Fruit fly (Drosophila melanogaster) whole organism, embryonic: ENCODE data around the gene Rpt5.
A peak's percentile ranks its signal among the peaks of the same experiment; 100 is the strongest.

Source experiments
- ATbp ChIP-seq: fragments of 200-800 bp; sonication (Bioruptor generic); optimal IDR thresholded peaks from 2 replicates; lab custom pipeline; 2017; ENCODE audit warnings: missing biosample characterization, mild to moderate bottlenecking, missing genetic modification characterization, missing genetic modification reagents
- Asciz ChIP-seq: fragments of 200-800 bp; sonication (Bioruptor generic); optimal IDR thresholded peaks from 2 replicates; lab custom pipeline; 2017; ENCODE audit warnings: missing biosample characterization, mild to moderate bottlenecking, missing genetic modification characterization, missing genetic modification reagents
- CG11695 ChIP-seq: fragments of 200-800 bp; sonication (Bioruptor generic); IDR thresholded peaks from 3 replicates; pipeline ENCODE4 v1.3.6; 2022; ENCODE audit warnings: missing biosample characterization, missing genetic modification characterization
- CG12071 ChIP-seq: fragments of 200-800 bp; sonication (Bioruptor generic); optimal IDR thresholded peaks from 3 replicates; lab custom pipeline; 2018; ENCODE audit warnings: missing biosample characterization, mild to moderate bottlenecking, missing genetic modification characterization
- CG12104 ChIP-seq: fragments of 200-800 bp; sonication (Bioruptor generic); optimal IDR thresholded peaks from 3 replicates; lab custom pipeline; 2016; ENCODE audit warnings: missing biosample characterization, missing genetic modification characterization
- CG12659 ChIP-seq: fragments of 200-800 bp; sonication (Bioruptor generic); optimal IDR thresholded peaks from 3 replicates; lab custom pipeline; 2017; ENCODE audit warnings: mild to moderate bottlenecking, missing biosample characterization, missing genetic modification reagents, missing genetic modification characterization
- CG13424 ChIP-seq: fragments of 200-800 bp; sonication (Bioruptor generic); optimal IDR thresholded peaks from 2 replicates; lab custom pipeline; 2019; ENCODE audit warnings: missing biosample characterization, mild to moderate bottlenecking, missing genetic modification characterization, moderate library complexity
- CG13894 ChIP-seq: fragments of 200-800 bp; sonication (Bioruptor generic); optimal IDR thresholded peaks from 3 replicates; lab custom pipeline; 2018; ENCODE audit warnings: missing biosample characterization, mild to moderate bottlenecking, missing genetic modification characterization, moderate library complexity
- CG14441 ChIP-seq: fragments of 200-800 bp; sonication (Bioruptor generic); IDR thresholded peaks from 2 replicates; pipeline ENCODE4 v1.3.6; 2022; ENCODE audit warnings: missing biosample characterization, missing genetic modification characterization
- CG15601 ChIP-seq: fragments of 200-800 bp; sonication (Bioruptor generic); optimal IDR thresholded peaks from 3 replicates; lab custom pipeline; 2019; ENCODE audit warnings: missing biosample characterization, mild to moderate bottlenecking, missing genetic modification characterization, moderate library complexity
- CG17612 ChIP-seq: fragments of 200-800 bp; sonication (Bioruptor generic); IDR thresholded peaks from 2 replicates; pipeline ENCODE4 v1.3.6; 2022; ENCODE audit warnings: missing biosample characterization, missing genetic modification characterization
- CG34224 ChIP-seq: fragments of 200-800 bp; sonication (Bioruptor generic); IDR thresholded peaks from 3 replicates; pipeline ENCODE4 v1.3.6; 2022; ENCODE audit warnings: missing biosample characterization, missing genetic modification characterization; ENCODE audit not compliant: partially characterized antibody
- CG3726 ChIP-seq: fragments of 200-800 bp; sonication (Bioruptor generic); IDR thresholded peaks from 3 replicates; pipeline ENCODE4, ENCODE4 v1.3.6; 2022; ENCODE audit warnings: missing biosample characterization, missing genetic modification characterization
- CG42726 ChIP-seq: fragments of 200-800 bp; sonication (Bioruptor generic); IDR thresholded peaks from 2 replicates; pipeline ENCODE4 v1.3.6; 2022; ENCODE audit warnings: missing biosample characterization, missing genetic modification characterization; ENCODE audit not compliant: partially characterized antibody
- CG6689 ChIP-seq: fragments of 200-800 bp; sonication (Bioruptor generic); IDR thresholded peaks from 2 replicates; pipeline ENCODE4 v1.3.6; 2022; ENCODE audit warnings: missing biosample characterization, missing genetic modification characterization
- CG7271 ChIP-seq: fragments of 200-800 bp; sonication (Bioruptor generic); optimal IDR thresholded peaks from 2 replicates; lab custom pipeline; 2018; ENCODE audit warnings: missing biosample characterization, mild to moderate bottlenecking, missing genetic modification characterization, moderate library complexity
- CG7357 ChIP-seq: fragments of 200-800 bp; sonication (Bioruptor generic); IDR thresholded peaks from 3 replicates; pipeline ENCODE4 v1.3.6; 2022; ENCODE audit warnings: missing biosample characterization, missing genetic modification characterization
- CG7372 ChIP-seq: fragments of 200-800 bp; sonication (Bioruptor generic); IDR thresholded peaks from 2 replicates; pipeline ENCODE4 v1.3.6; 2022; ENCODE audit warnings: missing biosample characterization, missing genetic modification characterization
- CG8281 ChIP-seq: fragments of 200-800 bp; sonication (Bioruptor generic); optimal IDR thresholded peaks from 2 replicates; lab custom pipeline; 2018; ENCODE audit warnings: missing biosample characterization, mild to moderate bottlenecking, missing genetic modification characterization, moderate library complexity
- CG8359 ChIP-seq: fragments of 200-800 bp; sonication (Bioruptor generic); optimal IDR thresholded peaks from 2 replicates; lab custom pipeline; 2017; ENCODE audit warnings: missing biosample characterization, mild to moderate bottlenecking, missing genetic modification characterization, borderline replicate concordance
- CG8924 ChIP-seq: fragments of 200-800 bp; optimal IDR thresholded peaks from 3 replicates; lab custom pipeline; 2019; ENCODE audit warnings: missing biosample characterization, mild to moderate bottlenecking, missing genetic modification characterization, moderate library complexity
- Dad ChIP-seq: fragments of 200-800 bp; sonication (Bioruptor generic); optimal IDR thresholded peaks from 3 replicates; lab custom pipeline; 2016; ENCODE audit warnings: missing biosample characterization, missing genetic modification characterization
- Dip3 ChIP-seq: fragments of 200-800 bp; sonication (Bioruptor generic); optimal IDR thresholded peaks from 3 replicates; lab custom pipeline; 2016; ENCODE audit warnings: missing biosample characterization, missing genetic modification characterization
- Dll ChIP-seq: fragments of 200-800 bp; sonication (Bioruptor generic); IDR thresholded peaks from 4 replicates; pipeline ENCODE4 v1.3.6; 2022; ENCODE audit warnings: missing biosample characterization, missing genetic modification characterization; ENCODE audit not compliant: partially characterized antibody
- Fer1 ChIP-seq: fragments of 200-800 bp; sonication (Bioruptor generic); optimal IDR thresholded peaks from 2 replicates; lab custom pipeline; 2017; ENCODE audit warnings: missing biosample characterization, mild to moderate bottlenecking, missing genetic modification characterization
- GATAe ChIP-seq: fragments of 200-800 bp; sonication (Bioruptor generic); conservative IDR thresholded peaks from 2 replicates; pipeline ENCODE4 v1.3.6; 2022; ENCODE audit warnings: missing biosample characterization, missing genetic modification characterization
- Gsc ChIP-seq: fragments of 200-800 bp; sonication (Bioruptor generic); IDR thresholded peaks from 2 replicates; pipeline ENCODE4 v1.3.6; 2022; ENCODE audit warnings: missing biosample characterization, missing genetic modification characterization
- Hsf ChIP-seq: fragments of 200-800 bp; sonication (Bioruptor generic); optimal IDR thresholded peaks from 3 replicates; lab custom pipeline; 2016; ENCODE audit warnings: missing biosample characterization, missing genetic modification characterization
- MESR4 ChIP-seq: fragments of 200-800 bp; sonication (Bioruptor generic); optimal IDR thresholded peaks from 2 replicates; lab custom pipeline; 2018; ENCODE audit warnings: missing biosample characterization, mild to moderate bottlenecking, missing genetic modification characterization, moderate library complexity
- NC2α ChIP-seq: fragments of 200-800 bp; sonication (Bioruptor generic); optimal IDR thresholded peaks from 2 replicates; lab custom pipeline; 2016; ENCODE audit warnings: missing biosample characterization, missing genetic modification characterization
- Trl ChIP-seq, 3 experiments: fragments of >200 bp in 2 of 3; fragments of 200-800 bp in 1 of 3; sonication (Bioruptor generic) in 1 of 3; optimal IDR thresholded peaks; 2 replicates in 1 of 3; 3 replicates in 2 of 3; lab custom pipeline; 2016 to 2017; ENCODE audit warnings: missing biosample characterization in 1 of 3, missing genetic modification characterization in 1 of 3
- aop ChIP-seq: fragments of 200-800 bp; sonication (Bioruptor generic); IDR thresholded peaks from 2 replicates; pipeline ENCODE4 v1.3.6; 2022; ENCODE audit warnings: missing biosample characterization, missing genetic modification characterization
- bbx ChIP-seq: fragments of 200-800 bp; sonication (Bioruptor generic); IDR thresholded peaks from 2 replicates; pipeline ENCODE4 v1.3.6; 2022; ENCODE audit warnings: missing biosample characterization, missing genetic modification characterization; ENCODE audit not compliant: partially characterized antibody
- bigmax ChIP-seq: fragments of 200-800 bp; sonication (Bioruptor generic); optimal IDR thresholded peaks from 2 replicates; lab custom pipeline; 2018; ENCODE audit warnings: missing biosample characterization, mild to moderate bottlenecking, missing genetic modification characterization
- btn ChIP-seq: fragments of 200-800 bp; sonication (Bioruptor generic); optimal IDR thresholded peaks from 2 replicates; lab custom pipeline; 2016; ENCODE audit warnings: missing biosample characterization, missing genetic modification characterization
- ci ChIP-seq: fragments of 200-800 bp; sonication (Bioruptor generic); IDR thresholded peaks from 3 replicates; pipeline ENCODE4 v1.3.6; 2022; ENCODE audit warnings: missing biosample characterization, missing genetic modification characterization
- fd64A ChIP-seq: fragments of 200-800 bp; sonication (Bioruptor generic); optimal IDR thresholded peaks from 3 replicates; lab custom pipeline; 2018; ENCODE audit warnings: missing biosample characterization, mild to moderate bottlenecking, missing genetic modification characterization
- inv ChIP-seq: fragments of 200-800 bp; sonication (Bioruptor generic); IDR thresholded peaks from 2 replicates; pipeline ENCODE4 v1.3.6; 2022; ENCODE audit warnings: missing biosample characterization, missing genetic modification characterization; ENCODE audit not compliant: partially characterized antibody
- peb ChIP-seq: fragments of 200-800 bp; sonication (Bioruptor generic); IDR thresholded peaks from 2 replicates; pipeline ENCODE4 v1.3.6; 2022; ENCODE audit warnings: missing biosample characterization, missing genetic modification characterization
- pfk ChIP-seq: fragments of 200-800 bp; sonication (Bioruptor generic); optimal IDR thresholded peaks from 2 replicates; lab custom pipeline; 2018; ENCODE audit warnings: missing biosample characterization, mild to moderate bottlenecking, missing genetic modification characterization, moderate library complexity
- psq ChIP-seq: fragments of 200-800 bp; sonication (Bioruptor generic); optimal IDR thresholded peaks from 2 replicates; lab custom pipeline; 2017; ENCODE audit warnings: missing biosample characterization, missing genetic modification characterization
- pzg ChIP-seq: fragments of 200-800 bp; sonication (Bioruptor generic); optimal IDR thresholded peaks from 3 replicates; lab custom pipeline; 2018; ENCODE audit warnings: missing biosample characterization, mild to moderate bottlenecking, missing genetic modification characterization, moderate library complexity
- salm ChIP-seq: fragments of 200-800 bp; sonication (Bioruptor generic); optimal IDR thresholded peaks from 2 replicates; lab custom pipeline; 2018; ENCODE audit warnings: missing biosample characterization, mild to moderate bottlenecking, missing genetic modification characterization
- sqz ChIP-seq: fragments of 200-800 bp; sonication (Bioruptor generic); optimal IDR thresholded peaks from 3 replicates; lab custom pipeline; 2018; ENCODE audit warnings: missing biosample characterization, mild to moderate bottlenecking, missing genetic modification characterization
- tap ChIP-seq: fragments of 200-800 bp; optimal IDR thresholded peaks from 3 replicates; lab custom pipeline; 2019; ENCODE audit warnings: missing biosample characterization, mild to moderate bottlenecking, missing genetic modification characterization, moderate library complexity
- trh ChIP-seq: fragments of 200-800 bp; sonication (Bioruptor generic); optimal IDR thresholded peaks from 2 replicates; lab custom pipeline; 2016; ENCODE audit warnings: missing biosample characterization, missing genetic modification characterization
- tup ChIP-seq: fragments of 200-800 bp; sonication (Bioruptor generic); optimal IDR thresholded peaks from 2 replicates; lab custom pipeline; 2016; ENCODE audit warnings: missing biosample characterization, mild to moderate bottlenecking, missing genetic modification characterization, moderate library complexity
- usp ChIP-seq: fragments of >200 bp; optimal IDR thresholded peaks from 2 replicates; lab custom pipeline; 2017; ENCODE audit warnings: missing biosample characterization, missing genetic modification characterization
- vvl ChIP-seq: fragments of 200-800 bp; sonication (Bioruptor generic); IDR thresholded peaks from 2 replicates; pipeline ENCODE4 v1.3.6; 2022; ENCODE audit warnings: missing biosample characterization, missing genetic modification characterization

Gene Rpt5

DNA sequence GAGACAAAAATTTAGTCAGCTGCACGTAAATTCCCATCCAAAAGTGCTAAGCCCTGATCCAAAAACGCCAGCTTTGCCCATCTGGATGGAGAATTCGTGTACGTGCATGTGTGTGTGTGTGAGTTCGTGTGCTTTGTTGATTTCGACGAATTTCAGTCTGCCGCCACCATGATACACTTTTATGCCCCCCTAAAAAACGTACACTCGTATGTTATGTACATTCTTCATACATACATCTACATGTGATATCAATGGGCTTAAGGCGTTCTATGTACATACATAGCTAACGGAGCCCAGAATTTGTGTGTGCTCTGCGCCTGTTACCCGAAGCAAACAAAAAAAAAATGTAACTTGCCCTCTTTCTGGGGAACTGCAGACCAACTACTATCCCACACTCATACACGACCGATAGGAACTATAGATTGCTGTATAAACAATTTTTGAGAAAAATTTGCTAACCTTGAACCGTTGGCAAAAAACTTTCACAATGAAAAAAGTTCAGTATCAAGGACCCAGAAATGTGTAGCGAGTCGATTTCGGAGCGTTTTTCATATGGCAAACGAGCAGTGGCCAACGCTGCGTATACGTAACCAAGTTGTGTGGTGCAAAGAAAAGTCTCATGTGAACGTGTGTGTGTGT is 26.8 kb upstream of the Rpt5 start (continued):
- TF ChIP-seq CG14441 (GFP tag; lab: Robert Waterston, UW) (no peak), usp (GFP tag; lab: Kevin White, UChicago) (no peak), trh (no peak), sqz (GFP tag; lab: Kevin White, UChicago) (peak; percentile 78), CG7271 (tag; lab: Kevin White, UChicago) (no peak), aop (GFP tag; lab: Robert Waterston, UW) (no peak), inv (GFP tag; lab: Robert Waterston, UW) (no peak), Fer1 (GFP tag; lab: Kevin White, UChicago) (peak; percentile 60), CG13894 (peak; percentile 93), CG7357 (no peak), Gsc (GFP tag; lab: Robert Waterston, UW) (no peak), CG8359 (GFP tag; lab: Kevin White, UChicago) (no peak), CG11695 (GFP tag; lab: Robert Waterston, UW) (no peak), CG8924 (tag; lab: Kevin White, UChicago) (no peak), CG17612 (GFP tag; lab: Robert Waterston, UW) (0 out of 2 replicates have a peak, but pooled peaks have one; percentile 7), Dip3 (no peak), pzg (GFP tag; lab: Kevin White, UChicago) (no peak), NC2α (GFP tag; lab: Kevin White, UChicago) (no peak), GATAe (GFP tag; lab: Robert Waterston, UW) (no peak), CG12659 (no peak), Dll (GFP tag; lab: Robert Waterston, UW) (no peak), CG42726 (GFP tag; lab: Robert Waterston, UW) (peak; percentile 19; the same call in 1 of the 2 replicates), CG3726 (no peak), peb (GFP tag; lab: Robert Waterston, UW) (no peak), bigmax (GFP tag; lab: Kevin White, UChicago) (no peak), ATbp (GFP tag; lab: Kevin White, UChicago) (peak; percentile 39), CG7372 (GFP tag; lab: Robert Waterston, UW) (peak; percentile 49; the same call in 1 of the 2 replicates), psq (GFP tag; lab: Kevin White, UChicago) (no peak), CG13424 (tag; lab: Kevin White, UChicago) (no peak), Dad (GFP tag; lab: Kevin White, UChicago) (no peak), CG6689 (GFP tag; lab: Robert Waterston, UW) (no peak), CG8281 (tag; lab: Kevin White, UChicago) (no peak), salm (peak; percentile 28), Hsf (GFP tag; lab: Kevin White, UChicago) (no peak), tup (GFP tag; lab: Kevin White, UChicago) (no peak), ci (peak; percentile 50; the same call in 2 of the 3 replicates), CG12104 (GFP tag; lab: Kevin White, UChicago) (peak; percentile 14), pfk (GFP tag; lab: Kevin White, UChicago) (peak; percentile 34), CG12071 (GFP tag; lab: Kevin White, UChicago) (peak; percentile 52), tap (tag; lab: Kevin White, UChicago) (no peak), vvl (GFP tag; lab: Robert Waterston, UW) (peak; percentile 46; the same call in 1 of the 2 replicates), fd64A (GFP tag; lab: Kevin White, UChicago) (peak; percentile 42), btn (no peak), Trl (optimal IDR thresholded peaks at IDR 0.05; lab: Kevin White, UChicago) (peak in 1 of 2 experiments; percentile 1), Trl (GFP tag; optimal IDR thresholded peaks at IDR 0.05; lab: Kevin White, UChicago) (no peak), bbx (no peak), CG15601 (peak; percentile 35), Asciz (GFP tag; lab: Kevin White, UChicago) (peak; percentile 45), CG34224 (GFP tag; lab: Robert Waterston, UW) (no peak), MESR4 (GFP tag; lab: Kevin White, UChicago) (no peak)
